Worm (Caenorhabditis elegans) whole organism, late embryonic: Measurements from ENCODE around the gene chil-21.

Experiments
- C08G9.2 ChIP-seq: sonication (generic microtip); optimal IDR thresholded peaks from 2 replicates; lab custom pipeline; 2016; ENCODE audit warnings: mild to moderate bottlenecking, missing genetic modification characterization, moderate library complexity, missing compliant biosample characterization
- ahr-1 ChIP-seq: sonication (generic microtip); optimal IDR thresholded peaks from 2 replicates; lab custom pipeline; 2016; ENCODE audit warnings: missing genetic modification characterization, missing compliant biosample characterization
- ama-1 ChIP-seq: fragments of 150-350 bp; optimal IDR thresholded peaks from 2 replicates; lab custom pipeline; 2014
- ceh-14 ChIP-seq: sonication (generic microtip); optimal IDR thresholded peaks from 2 replicates; lab custom pipeline; 2016; ENCODE audit warnings: missing genotype, missing genetic modification characterization, missing compliant biosample characterization
- ceh-31 ChIP-seq: sonication (generic microtip); optimal IDR thresholded peaks from 2 replicates; lab custom pipeline; 2016; ENCODE audit warnings: missing genetic modification characterization, missing compliant biosample characterization
- dmd-4 ChIP-seq: sonication (generic microtip); optimal IDR thresholded peaks from 2 replicates; lab custom pipeline; 2016; ENCODE audit warnings: borderline replicate concordance, missing genetic modification characterization, missing compliant biosample characterization
- elt-2 ChIP-seq: sonication (generic microtip); optimal IDR thresholded peaks from 2 replicates; lab custom pipeline; 2016; ENCODE audit warnings: missing genetic modification reagents, missing genetic modification characterization, missing compliant biosample characterization
- elt-4 ChIP-seq: sonication (generic microtip); optimal IDR thresholded peaks from 2 replicates; lab custom pipeline; 2016; ENCODE audit warnings: missing genetic modification characterization, missing compliant biosample characterization
- ets-4 ChIP-seq: sonication (generic microtip); optimal IDR thresholded peaks from 2 replicates; lab custom pipeline; 2016; ENCODE audit warnings: missing genetic modification characterization, missing compliant biosample characterization
- lin-11 ChIP-seq: fragments of 200-800 bp; sonication (Bioruptor generic); optimal IDR thresholded peaks from 2 replicates; lab custom pipeline; 2018; ENCODE audit warnings: mild to moderate bottlenecking, missing genetic modification characterization, missing compliant biosample characterization
- pat-9 ChIP-seq: fragments of 200-800 bp; sonication (Bioruptor generic); optimal IDR thresholded peaks from 2 replicates; lab custom pipeline; 2018; ENCODE audit warnings: mild to moderate bottlenecking, missing genetic modification characterization, moderate library complexity, missing compliant biosample characterization
- ref-2 ChIP-seq: sonication (generic microtip); optimal IDR thresholded peaks from 2 replicates; lab custom pipeline; 2016; ENCODE audit warnings: missing genetic modification characterization, missing compliant biosample characterization
- sdc-2 ChIP-seq: sonication (generic microtip); optimal IDR thresholded peaks from 2 replicates; lab custom pipeline; 2016; ENCODE audit warnings: missing genotype, missing genetic modification characterization, missing compliant biosample characterization
- tbx-2 ChIP-seq: sonication (generic microtip); optimal IDR thresholded peaks from 2 replicates; lab custom pipeline; 2016; ENCODE audit warnings: missing genetic modification characterization, missing compliant biosample characterization

ce11 chrII:9440060-9440459 is 21.7 kb downstream of the chil-21 start, which contains the start of gene chil-17:
- TF ChIP-seq C08G9.2 (no peak), sdc-2 (tag; lab: Kevin White, UChicago) (no peak), elt-4 (tag; lab: Kevin White, UChicago) (no peak), ref-2 (tag; lab: Kevin White, UChicago) (no peak), ahr-1 (tag; lab: Kevin White, UChicago) (no peak), dmd-4 (tag; lab: Kevin White, UChicago) (no peak), ceh-14 (tag; lab: Kevin White, UChicago) (no peak), lin-11 (no peak), ceh-31 (tag; lab: Kevin White, UChicago) (no peak), pat-9 (tag; lab: Kevin White, UChicago) (no peak), ets-4 (tag; lab: Kevin White, UChicago) (no peak), ama-1 (lab: Kevin White, UChicago) (no peak), tbx-2 (tag; lab: Kevin White, UChicago) (no peak), elt-2 (no peak)
